Fruit fly (Drosophila melanogaster) whole organism, embryonic: ENCODE measurements around the gene CG33230.

Source experiments
- Atf-2 ChIP-seq: fragments of 200-800 bp; sonication (Bioruptor generic); optimal IDR thresholded peaks from 2 replicates; lab custom pipeline; 2016; ENCODE audit warnings: missing biosample characterization, missing genetic modification characterization
- BEAF-32 ChIP-seq: fragments of 200-800 bp; sonication (Bioruptor generic); optimal IDR thresholded peaks from 3 replicates; lab custom pipeline; 2017; ENCODE audit warnings: missing biosample characterization, missing genetic modification characterization, mild to moderate bottlenecking, moderate library complexity, missing genetic modification reagents
- Bgb ChIP-seq: fragments of 200-800 bp; sonication (Bioruptor generic); IDR thresholded peaks from 2 replicates; pipeline ENCODE4 v1.3.6; 2022; ENCODE audit warnings: missing biosample characterization, missing genetic modification characterization; ENCODE audit not compliant: partially characterized antibody
- CG11723 ChIP-seq: fragments of 200-800 bp; sonication (Bioruptor generic); optimal IDR thresholded peaks from 2 replicates; lab custom pipeline; 2017; ENCODE audit warnings: missing biosample characterization, mild to moderate bottlenecking, missing genetic modification characterization
- CG12769 ChIP-seq: fragments of 200-800 bp; sonication (Bioruptor generic); optimal IDR thresholded peaks from 2 replicates; lab custom pipeline; 2019; ENCODE audit warnings: missing biosample characterization, mild to moderate bottlenecking, missing genetic modification characterization, moderate library complexity
- CG1647 ChIP-seq: fragments of 200-800 bp; sonication (Bioruptor generic); optimal IDR thresholded peaks from 3 replicates; lab custom pipeline; 2016; ENCODE audit warnings: missing biosample characterization, missing genetic modification characterization
- CG17568 ChIP-seq: fragments of 200-800 bp; sonication (Bioruptor generic); optimal IDR thresholded peaks from 2 replicates; lab custom pipeline; 2018; ENCODE audit warnings: missing biosample characterization, mild to moderate bottlenecking, missing genetic modification characterization, moderate library complexity
- CG18262 ChIP-seq: fragments of 200-800 bp; optimal IDR thresholded peaks from 3 replicates; lab custom pipeline; 2019; ENCODE audit warnings: missing biosample characterization, mild to moderate bottlenecking, missing genetic modification characterization, moderate library complexity
- CG2202 ChIP-seq: fragments of 200-800 bp; sonication (Bioruptor generic); optimal IDR thresholded peaks from 2 replicates; lab custom pipeline; 2018; ENCODE audit warnings: missing biosample characterization, mild to moderate bottlenecking, missing genetic modification characterization
- CG4617 ChIP-seq: fragments of 200-800 bp; sonication (Bioruptor generic); optimal IDR thresholded peaks from 3 replicates; lab custom pipeline; 2016; ENCODE audit warnings: missing biosample characterization, missing genetic modification characterization, borderline replicate concordance
- CG5180 ChIP-seq: fragments of 200-800 bp; sonication (Bioruptor generic); optimal IDR thresholded peaks from 3 replicates; lab custom pipeline; 2017; ENCODE audit warnings: missing biosample characterization, missing genetic modification characterization, mild to moderate bottlenecking, moderate library complexity, missing genetic modification reagents
- CG6791 ChIP-seq: fragments of 200-800 bp; sonication (Bioruptor generic); IDR thresholded peaks from 3 replicates; pipeline ENCODE4 v1.3.6; 2022; ENCODE audit warnings: missing biosample characterization, missing genetic modification characterization; ENCODE audit not compliant: partially characterized antibody
- CG7786 ChIP-seq: fragments of 200-800 bp; sonication (Bioruptor generic); optimal IDR thresholded peaks from 2 replicates; lab custom pipeline; 2016; ENCODE audit warnings: missing biosample characterization, missing genetic modification characterization
- CG7963 ChIP-seq: fragments of 200-800 bp; sonication (Bioruptor generic); IDR thresholded peaks from 3 replicates; pipeline ENCODE4 v1.3.6; 2022; ENCODE audit warnings: missing biosample characterization, missing genetic modification characterization; ENCODE audit not compliant: partially characterized antibody
- CHES-1-like ChIP-seq: fragments of 200-800 bp; sonication (Bioruptor generic); optimal IDR thresholded peaks from 2 replicates; lab custom pipeline; 2016; ENCODE audit warnings: missing biosample characterization, missing genetic modification characterization
- D19A ChIP-seq: fragments of 200-800 bp; optimal IDR thresholded peaks from 3 replicates; lab custom pipeline; 2019; ENCODE audit warnings: missing biosample characterization, mild to moderate bottlenecking, missing genetic modification characterization, moderate library complexity
- Dll ChIP-seq: fragments of 200-800 bp; sonication (Bioruptor generic); IDR thresholded peaks from 4 replicates; pipeline ENCODE4 v1.3.6; 2022; ENCODE audit warnings: missing biosample characterization, missing genetic modification characterization; ENCODE audit not compliant: partially characterized antibody
- Dp ChIP-seq: fragments of 200-800 bp; sonication (Bioruptor generic); optimal IDR thresholded peaks from 2 replicates; lab custom pipeline; 2018; ENCODE audit warnings: missing biosample characterization, mild to moderate bottlenecking, missing genetic modification characterization, moderate library complexity
- Drgx ChIP-seq: fragments of 200-800 bp; sonication (Bioruptor generic); IDR thresholded peaks from 2 replicates; pipeline ENCODE4 v1.3.6; 2022; ENCODE audit warnings: missing biosample characterization, missing genetic modification characterization
- Fer1 ChIP-seq: fragments of 200-800 bp; sonication (Bioruptor generic); optimal IDR thresholded peaks from 2 replicates; lab custom pipeline; 2017; ENCODE audit warnings: missing biosample characterization, mild to moderate bottlenecking, missing genetic modification characterization
- GATAe ChIP-seq: fragments of 200-800 bp; sonication (Bioruptor generic); conservative IDR thresholded peaks from 2 replicates; pipeline ENCODE4 v1.3.6; 2022; ENCODE audit warnings: missing biosample characterization, missing genetic modification characterization
- HmgZ ChIP-seq: fragments of 200-800 bp; sonication (Bioruptor generic); optimal IDR thresholded peaks from 2 replicates; lab custom pipeline; 2018; ENCODE audit warnings: missing biosample characterization, mild to moderate bottlenecking, missing genetic modification characterization
- Hr51 ChIP-seq, 2 experiments: fragments of 200-800 bp; sonication (Bioruptor generic); optimal IDR thresholded peaks; 2 replicates in 1 of 2; 3 replicates in 1 of 2; lab custom pipeline; 2016 to 2018; ENCODE audit warnings: missing biosample characterization in 2 of 2, missing genetic modification characterization in 2 of 2, mild to moderate bottlenecking in 1 of 2, moderate library complexity in 1 of 2
- MBD-R2 ChIP-seq: fragments of 200-800 bp; sonication (Bioruptor generic); IDR thresholded peaks from 2 replicates; pipeline ENCODE4 v1.3.6; 2022; ENCODE audit warnings: missing biosample characterization, missing genetic modification characterization
- Med ChIP-seq: fragments of 200-800 bp; sonication (Bioruptor generic); peaks from one replicate; lab custom pipeline; 2016; ENCODE audit warnings: missing biosample characterization, missing genetic modification characterization, mild to moderate bottlenecking, inconsistent platforms, moderate library complexity
- Pdp1 ChIP-seq, 2 experiments: fragments of 200-800 bp; sonication (Bioruptor generic); optimal IDR thresholded peaks; 3 replicates each; lab custom pipeline; 2016; ENCODE audit warnings: missing biosample characterization in 2 of 2, missing genetic modification characterization in 2 of 2, mild to moderate bottlenecking in 1 of 2, moderate library complexity in 1 of 2
- Trl ChIP-seq, 3 experiments: fragments of >200 bp in 2 of 3; fragments of 200-800 bp in 1 of 3; sonication (Bioruptor generic) in 1 of 3; optimal IDR thresholded peaks; 2 replicates in 1 of 3; 3 replicates in 2 of 3; lab custom pipeline; 2016 to 2017; ENCODE audit warnings: missing biosample characterization in 1 of 3, missing genetic modification characterization in 1 of 3
- bbx ChIP-seq: fragments of 200-800 bp; sonication (Bioruptor generic); IDR thresholded peaks from 2 replicates; pipeline ENCODE4 v1.3.6; 2022; ENCODE audit warnings: missing biosample characterization, missing genetic modification characterization; ENCODE audit not compliant: partially characterized antibody
- crol ChIP-seq: fragments of 200-800 bp; sonication (Bioruptor generic); IDR thresholded peaks from 2 replicates; pipeline ENCODE4 v1.3.6; 2022; ENCODE audit warnings: missing biosample characterization, missing genetic modification characterization
- fd96Cb ChIP-seq: fragments of 200-800 bp; sonication (Bioruptor generic); optimal IDR thresholded peaks from 2 replicates; lab custom pipeline; 2018; ENCODE audit warnings: missing biosample characterization, mild to moderate bottlenecking, missing genetic modification characterization, moderate library complexity
- gro ChIP-seq: fragments of 200-800 bp; sonication (Bioruptor generic); optimal IDR thresholded peaks from 2 replicates; lab custom pipeline; 2016; ENCODE audit warnings: missing biosample characterization, missing genetic modification characterization
- her ChIP-seq: fragments of 200-800 bp; sonication (Bioruptor generic); optimal IDR thresholded peaks from 2 replicates; lab custom pipeline; 2016; ENCODE audit warnings: missing biosample characterization, missing genetic modification characterization
- mld ChIP-seq: fragments of 200-800 bp; sonication (Bioruptor generic); IDR thresholded peaks from 3 replicates; pipeline ENCODE4 v1.3.6; 2022; ENCODE audit warnings: missing biosample characterization, missing genetic modification characterization; ENCODE audit not compliant: partially characterized antibody
- nmo ChIP-seq: fragments of 200-800 bp; sonication (Bioruptor generic); optimal IDR thresholded peaks from 2 replicates; lab custom pipeline; 2018; ENCODE audit warnings: missing biosample characterization, mild to moderate bottlenecking, missing genetic modification characterization, moderate library complexity
- onecut ChIP-seq: fragments of 200-800 bp; sonication (Bioruptor generic); IDR thresholded peaks from 2 replicates; pipeline ENCODE4 v1.3.6; 2022; ENCODE audit warnings: missing biosample characterization, missing genetic modification characterization
- pan ChIP-seq, 4 experiments: fragments of >200 bp in 3 of 4; fragments of 200-800 bp in 1 of 4; sonication (Bioruptor generic) in 1 of 4; optimal IDR thresholded peaks in 3 of 4; IDR thresholded peaks in 1 of 4; 2 replicates each; pipeline versions ENCODE4 v1.3.6 to Lab custom; 2017 to 2022; ENCODE audit warnings: missing biosample characterization in 2 of 4, missing genetic modification characterization in 2 of 4, mixed read lengths in 1 of 4
- pros ChIP-seq: fragments of 200-800 bp; sonication (Bioruptor generic); optimal IDR thresholded peaks from 3 replicates; lab custom pipeline; 2019; ENCODE audit warnings: missing biosample characterization, mild to moderate bottlenecking, missing genetic modification characterization, moderate library complexity
- pzg ChIP-seq: fragments of 200-800 bp; sonication (Bioruptor generic); optimal IDR thresholded peaks from 3 replicates; lab custom pipeline; 2018; ENCODE audit warnings: missing biosample characterization, mild to moderate bottlenecking, missing genetic modification characterization, moderate library complexity
- seq ChIP-seq: fragments of 200-800 bp; sonication (Bioruptor generic); IDR thresholded peaks from 2 replicates; pipeline ENCODE4 v1.3.6; 2022; ENCODE audit warnings: missing biosample characterization, missing genetic modification characterization
- so ChIP-seq: fragments of 200-800 bp; sonication (Bioruptor generic); IDR thresholded peaks from 3 replicates; pipeline ENCODE4 v1.3.6; 2022; ENCODE audit warnings: missing biosample characterization, missing genetic modification characterization
- trem ChIP-seq: fragments of 200-800 bp; optimal IDR thresholded peaks from 3 replicates; lab custom pipeline; 2019; ENCODE audit warnings: missing biosample characterization, mild to moderate bottlenecking, missing genetic modification characterization, moderate library complexity
- wdn ChIP-seq: fragments of 200-800 bp; sonication (Bioruptor generic); IDR thresholded peaks from 2 replicates; pipeline ENCODE4 v1.3.6; 2022; ENCODE audit warnings: missing biosample characterization, missing genetic modification characterization
- wor ChIP-seq: fragments of 200-800 bp; sonication (Bioruptor generic); IDR thresholded peaks from 2 replicates; pipeline ENCODE4 v1.3.6; 2022; ENCODE audit warnings: missing biosample characterization, missing genetic modification characterization

The CG33230 gene

dm6 chr3L:1648690-1649355, 30.6 kb downstream of the CG33230 start, which contains the start of gene CG13920 (continued):
- no peak for TF ChIP-seq nmo
- no peak for TF ChIP-seq her
- TF ChIP-seq onecut (GFP tag; lab: Robert Waterston, UW), result peak; percentile 99
- peak; percentile 94 for TF ChIP-seq pros
- no peak for TF ChIP-seq CG17568 (GFP tag; lab: Kevin White, UChicago)
- no peak for TF ChIP-seq wdn (GFP tag; lab: Robert Waterston, UW)
- TF ChIP-seq pan (optimal IDR thresholded peaks at IDR 0.05; lab: Kevin White, UChicago), result no peak
- TF ChIP-seq pan (GFP tag; optimal IDR thresholded peaks at IDR 0.05 in 1 of 2, IDR thresholded peaks at IDR 0.05 in 1 of 2), result no peak
- peak; percentile 78 for TF ChIP-seq crol
- peak; percentile 85 for TF ChIP-seq seq (GFP tag; lab: Robert Waterston, UW)
- no peak for TF ChIP-seq Fer1 (GFP tag; lab: Kevin White, UChicago)
- TF ChIP-seq CG5180 (GFP tag; lab: Kevin White, UChicago), result no peak
- TF ChIP-seq GATAe (GFP tag; lab: Robert Waterston, UW), result no peak
- TF ChIP-seq gro, result no peak
- no peak for TF ChIP-seq CG18262 (tag; lab: Kevin White, UChicago)
- TF ChIP-seq CG7963 (GFP tag; lab: Robert Waterston, UW), result no peak
- TF ChIP-seq pzg (GFP tag; lab: Kevin White, UChicago), result peak; percentile 3
- TF ChIP-seq CG12769 (tag; lab: Kevin White, UChicago), result peak; percentile 25
- peak; percentile 59 to 62 for TF ChIP-seq Trl (optimal IDR thresholded peaks at IDR 0.05; lab: Kevin White, UChicago)
- no peak for TF ChIP-seq Trl (GFP tag; optimal IDR thresholded peaks at IDR 0.05; lab: Kevin White, UChicago)
- TF ChIP-seq CG7786 (GFP tag; lab: Kevin White, UChicago), result no peak

dm6 chr3L:1649363-1649762, 31.1 kb downstream of the CG33230 start:
- TF ChIP-seq so (GFP tag; lab: Robert Waterston, UW), result 0 out of 3 replicates have a peak, but pooled peaks have one; percentile 30
- no peak for TF ChIP-seq fd96Cb (tag; lab: Kevin White, UChicago)
- peak; percentile 10; the same call in 1 of the 2 replicates for TF ChIP-seq MBD-R2 (GFP tag; lab: Robert Waterston, UW)
- peak; percentile 95 for TF ChIP-seq onecut (GFP tag; lab: Robert Waterston, UW)
- peak in 1 of 2 experiments; percentile 47 for TF ChIP-seq Pdp1 (GFP tag; optimal IDR thresholded peaks at IDR 0.05; lab: Kevin White, UChicago)
- 0 out of 2 replicates have a peak, but pooled peaks have one; percentile 27 for TF ChIP-seq Bgb (GFP tag; lab: Robert Waterston, UW)
- TF ChIP-seq wor (GFP tag; lab: Robert Waterston, UW), result no peak
- TF ChIP-seq Med (GFP tag; lab: Kevin White, UChicago), result peak; percentile 39
- TF ChIP-seq CG6791 (GFP tag; lab: Robert Waterston, UW), result no peak

DNA sequence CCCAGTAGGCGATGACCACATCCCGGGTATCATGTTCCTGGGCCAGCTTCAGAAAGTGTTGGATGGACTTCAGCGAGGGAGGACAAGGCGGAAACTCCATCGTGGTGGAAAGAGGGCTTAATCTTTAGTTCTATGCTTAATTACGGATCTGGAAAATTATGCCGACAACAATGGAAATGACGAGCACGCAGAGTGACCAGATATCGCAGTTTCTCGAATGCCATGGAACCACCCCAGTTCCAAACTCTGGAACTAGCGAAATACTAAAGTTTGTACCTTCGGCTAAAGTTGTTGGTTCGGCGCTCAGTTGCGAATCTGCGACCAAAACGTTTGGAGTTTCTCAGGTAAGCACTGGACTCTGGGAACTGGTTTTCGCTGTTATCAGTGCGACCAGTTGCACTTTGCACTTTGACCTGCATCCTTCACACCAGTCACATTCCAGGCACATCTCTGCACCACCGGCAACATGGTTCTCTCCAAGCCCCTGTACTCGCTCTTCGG, 34.5 kb downstream of the CG33230 start, which contains the start of the genes CG7970 and Vta1:
CG7970 (plus strand) TSS at position 51 of the 501 bp plus-strand sequence.
Vta1 (minus strand) TSS at position 201 of the 501 bp plus-strand sequence.
- 0 out of 4 replicates have a peak, but pooled peaks have one; percentile 26 for TF ChIP-seq Dll (GFP tag; lab: Robert Waterston, UW)
- TF ChIP-seq HmgZ, result peak; percentile 64
- TF ChIP-seq BEAF-32 (GFP tag; lab: Kevin White, UChicago), result peak; percentile 8
- no peak for TF ChIP-seq D19A
- peak; percentile 32 for TF ChIP-seq trem (tag; lab: Kevin White, UChicago)
- no peak for TF ChIP-seq Hr51 (GFP tag; optimal IDR thresholded peaks at IDR 0.05; lab: Kevin White, UChicago)
- TF ChIP-seq Atf-2 (GFP tag; lab: Kevin White, UChicago), result no peak
- TF ChIP-seq MBD-R2 (GFP tag; lab: Robert Waterston, UW), result peak; percentile 82
- TF ChIP-seq CG11723 (GFP tag; lab: Kevin White, UChicago), result no peak
- no peak for TF ChIP-seq CG2202 (tag; lab: Kevin White, UChicago)
- TF ChIP-seq Dp (GFP tag; lab: Kevin White, UChicago), result peak; percentile 42
- no peak for TF ChIP-seq CHES-1-like
- no peak for TF ChIP-seq mld (GFP tag; lab: Robert Waterston, UW)
- TF ChIP-seq CG4617 (GFP tag; lab: Kevin White, UChicago), result peak; percentile 87
- no peak for TF ChIP-seq CG1647 (GFP tag; lab: Kevin White, UChicago)
- TF ChIP-seq crol, result no peak
- peak; percentile 63 for TF ChIP-seq Drgx
- TF ChIP-seq Trl (optimal IDR thresholded peaks at IDR 0.05; lab: Kevin White, UChicago), result peak in 1 of 2 experiments; percentile 22
- no peak for TF ChIP-seq Trl (GFP tag; optimal IDR thresholded peaks at IDR 0.05; lab: Kevin White, UChicago)
- TF ChIP-seq bbx (GFP tag; lab: Robert Waterston, UW), result 0 out of 2 replicates have a peak, but pooled peaks have one; percentile 47
